Fruit fly (Drosophila melanogaster) whole organism, embryonic: ENCODE results near the gene CG32855.

ENCODE experiments used
- B-H1 ChIP-seq: fragments of 200-800 bp; sonication (Bioruptor generic); IDR thresholded peaks from 3 replicates; pipeline ENCODE4 v1.3.6; 2022; ENCODE audit warnings: missing biosample characterization, missing genetic modification characterization
- CG10274 ChIP-seq: fragments of 200-800 bp; sonication (Bioruptor generic); optimal IDR thresholded peaks from 3 replicates; lab custom pipeline; 2017; ENCODE audit warnings: missing biosample characterization, mild to moderate bottlenecking, missing genetic modification characterization
- CG10321 ChIP-seq: fragments of 200-800 bp; sonication (Bioruptor generic); IDR thresholded peaks from 2 replicates; pipeline ENCODE4 v1.3.6; 2022; ENCODE audit warnings: missing biosample characterization, missing genetic modification characterization
- CG10654 ChIP-seq: fragments of 200-800 bp; sonication (Bioruptor generic); optimal IDR thresholded peaks from 2 replicates; lab custom pipeline; 2016; ENCODE audit warnings: missing biosample characterization, missing genetic modification characterization
- CG11723 ChIP-seq: fragments of 200-800 bp; sonication (Bioruptor generic); optimal IDR thresholded peaks from 2 replicates; lab custom pipeline; 2017; ENCODE audit warnings: missing biosample characterization, mild to moderate bottlenecking, missing genetic modification characterization
- CG12071 ChIP-seq: fragments of 200-800 bp; sonication (Bioruptor generic); optimal IDR thresholded peaks from 3 replicates; lab custom pipeline; 2018; ENCODE audit warnings: missing biosample characterization, mild to moderate bottlenecking, missing genetic modification characterization
- CG12391 ChIP-seq: fragments of 200-800 bp; sonication (Bioruptor generic); optimal IDR thresholded peaks from 3 replicates; lab custom pipeline; 2018; ENCODE audit warnings: missing biosample characterization, mild to moderate bottlenecking, missing genetic modification characterization, moderate library complexity
- CG12744 ChIP-seq: fragments of 200-800 bp; sonication (Bioruptor generic); optimal IDR thresholded peaks from 2 replicates; lab custom pipeline; 2016; ENCODE audit warnings: missing biosample characterization, missing genetic modification characterization
- CG1602 ChIP-seq: fragments of 200-800 bp; sonication (Bioruptor generic); optimal IDR thresholded peaks from 3 replicates; lab custom pipeline; 2016; ENCODE audit warnings: missing biosample characterization, missing genetic modification characterization
- CG1832 ChIP-seq: fragments of 200-800 bp; sonication (Bioruptor generic); optimal IDR thresholded peaks from 2 replicates; lab custom pipeline; 2017; ENCODE audit warnings: missing biosample characterization, mild to moderate bottlenecking, missing genetic modification characterization, inconsistent platforms
- CG31365 ChIP-seq: fragments of 200-800 bp; sonication (Bioruptor generic); optimal IDR thresholded peaks from 2 replicates; lab custom pipeline; 2018; ENCODE audit warnings: missing biosample characterization, mild to moderate bottlenecking, missing genetic modification characterization
- CG3281 ChIP-seq: fragments of 200-800 bp; sonication (Bioruptor generic); optimal IDR thresholded peaks from 3 replicates; lab custom pipeline; 2017; ENCODE audit warnings: missing biosample characterization, mild to moderate bottlenecking, missing genetic modification characterization
- CG3407 ChIP-seq: fragments of 200-800 bp; sonication (Bioruptor generic); optimal IDR thresholded peaks from 2 replicates; lab custom pipeline; 2018; ENCODE audit warnings: missing biosample characterization, mild to moderate bottlenecking, missing genetic modification characterization
- CG42726 ChIP-seq: fragments of 200-800 bp; sonication (Bioruptor generic); IDR thresholded peaks from 2 replicates; pipeline ENCODE4 v1.3.6; 2022; ENCODE audit warnings: missing biosample characterization, missing genetic modification characterization; ENCODE audit not compliant: partially characterized antibody
- CG4360 ChIP-seq: fragments of 200-800 bp; sonication (Bioruptor generic); IDR thresholded peaks from 2 replicates; pipeline ENCODE4 v1.3.6; 2022; ENCODE audit warnings: missing biosample characterization, missing genetic modification characterization
- CG4617 ChIP-seq: fragments of 200-800 bp; sonication (Bioruptor generic); optimal IDR thresholded peaks from 3 replicates; lab custom pipeline; 2016; ENCODE audit warnings: missing biosample characterization, missing genetic modification characterization, borderline replicate concordance
- Camta ChIP-seq: fragments of 200-800 bp; sonication (Bioruptor generic); optimal IDR thresholded peaks from 2 replicates; lab custom pipeline; 2016; ENCODE audit warnings: missing biosample characterization, missing genetic modification characterization
- Dp ChIP-seq: fragments of 200-800 bp; sonication (Bioruptor generic); optimal IDR thresholded peaks from 2 replicates; lab custom pipeline; 2018; ENCODE audit warnings: missing biosample characterization, mild to moderate bottlenecking, missing genetic modification characterization, moderate library complexity
- Dref ChIP-seq: fragments of 200-800 bp; sonication (Bioruptor generic); IDR thresholded peaks from 2 replicates; pipeline ENCODE4 v1.3.6; 2022; ENCODE audit warnings: missing biosample characterization, missing genetic modification characterization
- ERR ChIP-seq: fragments of 200-800 bp; sonication (Bioruptor generic); optimal IDR thresholded peaks from 2 replicates; lab custom pipeline; 2016; ENCODE audit warnings: missing biosample characterization, missing genetic modification characterization
- Eip74EF ChIP-seq, 2 experiments: fragments of 200-800 bp in 1 of 2; fragments of >200 bp in 1 of 2; sonication (Bioruptor generic) in 1 of 2; optimal IDR thresholded peaks; 2 replicates each; lab custom pipeline; 2017 to 2019; ENCODE audit warnings: missing biosample characterization in 2 of 2, missing genetic modification characterization in 2 of 2, mild to moderate bottlenecking in 1 of 2, moderate library complexity in 1 of 2
- Ets65A ChIP-seq: fragments of 200-800 bp; sonication (Bioruptor generic); peaks from one replicate; lab custom pipeline; 2016; ENCODE audit warnings: missing biosample characterization, missing genetic modification characterization
- Nf-YB ChIP-seq: fragments of 200-800 bp; sonication (Bioruptor generic); optimal IDR thresholded peaks from 3 replicates; lab custom pipeline; 2019; ENCODE audit warnings: missing biosample characterization, mild to moderate bottlenecking, missing genetic modification characterization, moderate library complexity
- Oli ChIP-seq: fragments of 200-800 bp; sonication (Bioruptor generic); optimal IDR thresholded peaks from 2 replicates; lab custom pipeline; 2018; ENCODE audit warnings: missing biosample characterization, mild to moderate bottlenecking, missing genetic modification characterization, moderate library complexity
- Sin3A ChIP-seq: fragments of >200 bp; optimal IDR thresholded peaks from 2 replicates; lab custom pipeline; 2018
- Stat92E ChIP-seq, 3 experiments: fragments of >200 bp in 2 of 3; fragments of 200-800 bp in 1 of 3; sonication (Bioruptor generic) in 1 of 3; optimal IDR thresholded peaks; 2 replicates each; lab custom pipeline; 2017 to 2019; ENCODE audit warnings: missing biosample characterization in 3 of 3, missing genetic modification characterization in 3 of 3, mild to moderate bottlenecking in 1 of 3, moderate library complexity in 1 of 3
- ash1 ChIP-seq: fragments of 200-800 bp; sonication (Bioruptor generic); optimal IDR thresholded peaks from 2 replicates; lab custom pipeline; 2018; ENCODE audit warnings: missing biosample characterization, mild to moderate bottlenecking, missing genetic modification characterization
- cad ChIP-seq: fragments of >200 bp; optimal IDR thresholded peaks from 2 replicates; lab custom pipeline; 2017; ENCODE audit warnings: missing biosample characterization, missing genetic modification characterization
- chinmo ChIP-seq: fragments of 200-800 bp; sonication (Bioruptor generic); IDR thresholded peaks from 4 replicates; pipeline ENCODE4 v1.3.6; 2022; ENCODE audit warnings: missing biosample characterization, missing genetic modification characterization; ENCODE audit not compliant: partially characterized antibody
- ci ChIP-seq: fragments of 200-800 bp; sonication (Bioruptor generic); IDR thresholded peaks from 3 replicates; pipeline ENCODE4 v1.3.6; 2022; ENCODE audit warnings: missing biosample characterization, missing genetic modification characterization
- dm ChIP-seq: fragments of 200-800 bp; sonication (Bioruptor generic); optimal IDR thresholded peaks from 3 replicates; lab custom pipeline; 2016; ENCODE audit warnings: missing biosample characterization, missing genetic modification characterization
- emc ChIP-seq: fragments of 200-800 bp; sonication (Bioruptor generic); optimal IDR thresholded peaks from 2 replicates; lab custom pipeline; 2016; ENCODE audit warnings: missing biosample characterization, missing genetic modification characterization
- ewg ChIP-seq: fragments of 200-800 bp; sonication (Bioruptor generic); optimal IDR thresholded peaks from 3 replicates; lab custom pipeline; 2017; ENCODE audit warnings: mild to moderate bottlenecking, missing biosample characterization, missing genetic modification reagents, missing genetic modification characterization
- fd64A ChIP-seq: fragments of 200-800 bp; sonication (Bioruptor generic); optimal IDR thresholded peaks from 3 replicates; lab custom pipeline; 2018; ENCODE audit warnings: missing biosample characterization, mild to moderate bottlenecking, missing genetic modification characterization
- fru ChIP-seq: fragments of >200 bp; optimal IDR thresholded peaks from 2 replicates; lab custom pipeline; 2017
- h ChIP-seq: fragments of >200 bp; optimal IDR thresholded peaks from 2 replicates; lab custom pipeline; 2017
- hb ChIP-seq: fragments of 200-800 bp; sonication (Bioruptor generic); IDR thresholded peaks from 3 replicates; pipeline ENCODE4 v1.3.6; 2022; ENCODE audit warnings: missing biosample characterization, missing genetic modification characterization; ENCODE audit not compliant: partially characterized antibody
- inv ChIP-seq: fragments of 200-800 bp; sonication (Bioruptor generic); IDR thresholded peaks from 2 replicates; pipeline ENCODE4 v1.3.6; 2022; ENCODE audit warnings: missing biosample characterization, missing genetic modification characterization; ENCODE audit not compliant: partially characterized antibody
- kni ChIP-seq: fragments of 200-800 bp; sonication (Bioruptor generic); optimal IDR thresholded peaks from 3 replicates; lab custom pipeline; 2017; ENCODE audit warnings: mild to moderate bottlenecking, missing biosample characterization, missing genetic modification reagents, missing genetic modification characterization
- lilli ChIP-seq: fragments of 200-800 bp; sonication (Bioruptor generic); optimal IDR thresholded peaks from 3 replicates; lab custom pipeline; 2016; ENCODE audit warnings: missing biosample characterization, missing genetic modification characterization
- luna ChIP-seq: fragments of 200-800 bp; sonication (Bioruptor generic); optimal IDR thresholded peaks from 2 replicates; lab custom pipeline; 2016; ENCODE audit warnings: missing biosample characterization, missing genetic modification characterization
- mirr ChIP-seq: fragments of 200-800 bp; sonication (Bioruptor generic); optimal IDR thresholded peaks from 3 replicates; lab custom pipeline; 2018; ENCODE audit warnings: missing biosample characterization, mild to moderate bottlenecking, missing genetic modification characterization
- nerfin-2 ChIP-seq: fragments of 200-800 bp; sonication (Bioruptor generic); IDR thresholded peaks from 2 replicates; pipeline ENCODE4 v1.3.6; 2022; ENCODE audit warnings: missing biosample characterization, missing genetic modification characterization; ENCODE audit not compliant: partially characterized antibody
- nmo ChIP-seq: fragments of 200-800 bp; sonication (Bioruptor generic); optimal IDR thresholded peaks from 2 replicates; lab custom pipeline; 2018; ENCODE audit warnings: missing biosample characterization, mild to moderate bottlenecking, missing genetic modification characterization, moderate library complexity
- prd ChIP-seq, 3 experiments: fragments of >200 bp in 2 of 3; fragments of 200-800 bp in 1 of 3; sonication (Bioruptor generic) in 1 of 3; optimal IDR thresholded peaks in 2 of 3; IDR thresholded peaks in 1 of 3; 2 replicates in 2 of 3; 3 replicates in 1 of 3; pipeline versions ENCODE4 v1.3.6 to Lab custom; 2017 to 2022; ENCODE audit warnings: missing biosample characterization in 1 of 3, missing genetic modification characterization in 1 of 3
- slou ChIP-seq: fragments of 200-800 bp; sonication (Bioruptor generic); optimal IDR thresholded peaks from 3 replicates; lab custom pipeline; 2016; ENCODE audit warnings: missing biosample characterization, missing genetic modification characterization
- ssp ChIP-seq: fragments of 200-800 bp; sonication (Bioruptor generic); IDR thresholded peaks from 2 replicates; pipeline ENCODE4 v1.3.6; 2022; ENCODE audit warnings: missing biosample characterization, missing genetic modification characterization
- tll ChIP-seq, 2 experiments: fragments of 200-800 bp in 1 of 2; fragments of >200 bp in 1 of 2; sonication (Bioruptor generic) in 1 of 2; optimal IDR thresholded peaks; 2 replicates each; lab custom pipeline; 2017 to 2019; ENCODE audit warnings: missing biosample characterization in 2 of 2, missing genetic modification characterization in 2 of 2, mild to moderate bottlenecking in 1 of 2, moderate library complexity in 1 of 2
- zen ChIP-seq: fragments of 200-800 bp; sonication (Bioruptor generic); optimal IDR thresholded peaks from 3 replicates; lab custom pipeline; 2018; ENCODE audit warnings: missing biosample characterization, mild to moderate bottlenecking, missing genetic modification characterization, moderate library complexity

CG32855 gene

dm6 chr3R:16050621-16051328, 30.0 kb downstream of the CG32855 start, which contains the start of gene msps (continued):
- 0 out of 4 replicates have a peak, but pooled peaks have one; percentile 49 for TF ChIP-seq chinmo
- TF ChIP-seq Dref (GFP tag; lab: Robert Waterston, UW): peak; percentile 32; the same call in 1 of the 2 replicates
- no peak for TF ChIP-seq luna
- no peak for TF ChIP-seq ERR
- no peak for TF ChIP-seq CG10321
- TF ChIP-seq slou (GFP tag; lab: Kevin White, UChicago): no peak
- no peak for TF ChIP-seq cad (GFP tag; lab: Kevin White, UChicago)
- no peak for TF ChIP-seq Oli (tag; lab: Kevin White, UChicago)
- no peak for TF ChIP-seq h
- peak; percentile 56 for TF ChIP-seq nmo (GFP tag; lab: Kevin White, UChicago)
- TF ChIP-seq CG12391 (tag; lab: Kevin White, UChicago): no peak
- no peak for TF ChIP-seq Nf-YB (GFP tag; lab: Kevin White, UChicago)
- TF ChIP-seq inv: peak; percentile 31; the same call in 1 of the 2 replicates
- no peak for TF ChIP-seq ssp (GFP tag; lab: Robert Waterston, UW)
- TF ChIP-seq CG3281 (GFP tag; lab: Kevin White, UChicago): no peak
- no peak for TF ChIP-seq CG10274 (GFP tag; lab: Kevin White, UChicago)
- TF ChIP-seq ash1: no peak
- TF ChIP-seq lilli (GFP tag; lab: Kevin White, UChicago): no peak
- TF ChIP-seq prd (optimal IDR thresholded peaks at IDR 0.05; lab: Kevin White, UChicago): no peak
- no peak for TF ChIP-seq prd (GFP tag; IDR thresholded peaks at IDR 0.05; lab: Robert Waterston, UW)
- TF ChIP-seq CG12071: no peak
- no peak for TF ChIP-seq Camta
- no peak for TF ChIP-seq emc
- TF ChIP-seq Ets65A (GFP tag; lab: Kevin White, UChicago): no peak
- peak; percentile 95 for TF ChIP-seq CG4617
- TF ChIP-seq Sin3A (lab: Kevin White, UChicago): peak; percentile 56
- peak; percentile 94 for TF ChIP-seq Dp (GFP tag; lab: Kevin White, UChicago)
- peak; percentile 61 for TF ChIP-seq hb (GFP tag; lab: Robert Waterston, UW)
- TF ChIP-seq kni: no peak
- TF ChIP-seq CG1832 (GFP tag; lab: Kevin White, UChicago): no peak
- TF ChIP-seq zen (tag; lab: Kevin White, UChicago): no peak
- TF ChIP-seq mirr (GFP tag; lab: Kevin White, UChicago): no peak
- TF ChIP-seq CG42726 (GFP tag; lab: Robert Waterston, UW): peak; percentile 64; the same call in 1 of the 2 replicates
- TF ChIP-seq nerfin-2 (GFP tag; lab: Robert Waterston, UW): peak; percentile 78
- TF ChIP-seq CG4360 (GFP tag; lab: Robert Waterston, UW): no peak
- no peak for TF ChIP-seq fru
- no peak for TF ChIP-seq dm (GFP tag; lab: Kevin White, UChicago)
- TF ChIP-seq CG31365 (tag; lab: Kevin White, UChicago): no peak
- TF ChIP-seq fd64A (GFP tag; lab: Kevin White, UChicago): no peak
- TF ChIP-seq CG11723 (GFP tag; lab: Kevin White, UChicago): no peak
- no peak for TF ChIP-seq CG10654
- TF ChIP-seq Eip74EF (GFP tag; optimal IDR thresholded peaks at IDR 0.05; lab: Kevin White, UChicago): no peak
- 0 out of 3 replicates have a peak, but pooled peaks have one; percentile 5 for TF ChIP-seq ci
- peak; percentile 28 for TF ChIP-seq ewg (GFP tag; lab: Kevin White, UChicago)
- no peak for TF ChIP-seq B-H1 (GFP tag; lab: Robert Waterston, UW)
- TF ChIP-seq tll (GFP tag; optimal IDR thresholded peaks at IDR 0.05; lab: Kevin White, UChicago): no peak
- TF ChIP-seq Stat92E (GFP tag; optimal IDR thresholded peaks at IDR 0.05; lab: Kevin White, UChicago): peak in 1 of 3 experiments; percentile 1
- TF ChIP-seq CG12744 (GFP tag; lab: Kevin White, UChicago): no peak
- no peak for TF ChIP-seq CG3407 (GFP tag; lab: Kevin White, UChicago)
- no peak for TF ChIP-seq CG1602 (GFP tag; lab: Kevin White, UChicago)
